Fruit fly (Drosophila melanogaster) whole organism, embryonic: ENCODE data around the gene CG11858.
A peak's percentile ranks its signal among the peaks of the same experiment; 100 is the strongest.

Experiments used
- Aef1 ChIP-seq: fragments of 200-800 bp; sonication (Bioruptor generic); IDR thresholded peaks from 3 replicates; pipeline ENCODE4 v1.3.6; 2022; ENCODE audit warnings: missing biosample characterization, missing genetic modification characterization
- Awh ChIP-seq: fragments of 200-800 bp; sonication (Bioruptor generic); IDR thresholded peaks from 2 replicates; pipeline ENCODE4, ENCODE4 v1.3.6; 2022; ENCODE audit warnings: missing biosample characterization, missing genetic modification characterization
- BtbVII ChIP-seq: fragments of 200-800 bp; sonication (Bioruptor generic); optimal IDR thresholded peaks from 3 replicates; lab custom pipeline; 2017; ENCODE audit warnings: missing biosample characterization, mild to moderate bottlenecking, missing genetic modification characterization
- CG10431 ChIP-seq: fragments of 200-800 bp; sonication (Bioruptor generic); optimal IDR thresholded peaks from 3 replicates; lab custom pipeline; 2018; ENCODE audit warnings: missing biosample characterization, mild to moderate bottlenecking, missing genetic modification characterization
- CG10462 ChIP-seq: fragments of 200-800 bp; sonication (Bioruptor generic); optimal IDR thresholded peaks from 2 replicates; lab custom pipeline; 2016; ENCODE audit warnings: missing biosample characterization, missing genetic modification characterization
- CG10543 ChIP-seq: fragments of 200-800 bp; sonication (Bioruptor generic); optimal IDR thresholded peaks from 3 replicates; lab custom pipeline; 2017; ENCODE audit warnings: missing biosample characterization, mild to moderate bottlenecking, missing genetic modification characterization, moderate library complexity
- CG11398 ChIP-seq: fragments of 200-800 bp; sonication (Bioruptor generic); optimal IDR thresholded peaks from 2 replicates; lab custom pipeline; 2016; ENCODE audit warnings: missing biosample characterization, missing genetic modification characterization
- CG11696 ChIP-seq: fragments of 200-800 bp; sonication (Bioruptor generic); IDR thresholded peaks from 2 replicates; pipeline ENCODE4 v1.3.6; 2022; ENCODE audit warnings: missing biosample characterization, missing genetic modification characterization
- CG14860 ChIP-seq: fragments of 200-800 bp; sonication (Bioruptor generic); IDR thresholded peaks from 3 replicates; pipeline ENCODE4 v1.3.6; 2022; ENCODE audit warnings: missing biosample characterization, missing genetic modification characterization; ENCODE audit not compliant: partially characterized antibody
- CG15011 ChIP-seq: fragments of 200-800 bp; sonication (Bioruptor generic); optimal IDR thresholded peaks from 3 replicates; lab custom pipeline; 2018; ENCODE audit warnings: missing biosample characterization, mild to moderate bottlenecking, missing genetic modification characterization
- CG15269 ChIP-seq: fragments of 200-800 bp; sonication (Bioruptor generic); optimal IDR thresholded peaks from 2 replicates; lab custom pipeline; 2018; ENCODE audit warnings: missing biosample characterization, mild to moderate bottlenecking, missing genetic modification characterization, moderate library complexity
- CG1529 ChIP-seq: fragments of 200-800 bp; sonication (Bioruptor generic); optimal IDR thresholded peaks from 3 replicates; lab custom pipeline; 2018; ENCODE audit warnings: missing biosample characterization, missing genetic modification characterization
- CG15696 ChIP-seq: fragments of 200-800 bp; sonication (Bioruptor generic); optimal IDR thresholded peaks from 2 replicates; lab custom pipeline; 2019; ENCODE audit warnings: missing biosample characterization, mild to moderate bottlenecking, missing genetic modification characterization, moderate library complexity
- CG1647 ChIP-seq: fragments of 200-800 bp; sonication (Bioruptor generic); optimal IDR thresholded peaks from 3 replicates; lab custom pipeline; 2016; ENCODE audit warnings: missing biosample characterization, missing genetic modification characterization
- CG16813 ChIP-seq: fragments of 200-800 bp; sonication (Bioruptor generic); IDR thresholded peaks from 3 replicates; pipeline ENCODE4 v1.3.6; 2022; ENCODE audit warnings: missing biosample characterization, missing genetic modification characterization; ENCODE audit not compliant: partially characterized antibody
- CG1832 ChIP-seq: fragments of 200-800 bp; sonication (Bioruptor generic); optimal IDR thresholded peaks from 2 replicates; lab custom pipeline; 2017; ENCODE audit warnings: missing biosample characterization, mild to moderate bottlenecking, missing genetic modification characterization, inconsistent platforms
- CG2120 ChIP-seq: fragments of 200-800 bp; sonication (Bioruptor generic); optimal IDR thresholded peaks from 3 replicates; lab custom pipeline; 2016; ENCODE audit warnings: missing biosample characterization, missing genetic modification characterization
- CG30431 ChIP-seq: fragments of 200-800 bp; sonication (Bioruptor generic); optimal IDR thresholded peaks from 2 replicates; lab custom pipeline; 2017; ENCODE audit warnings: missing biosample characterization, missing genetic modification characterization
- CG34376 ChIP-seq: fragments of 200-800 bp; sonication (Bioruptor generic); optimal IDR thresholded peaks from 2 replicates; lab custom pipeline; 2018; ENCODE audit warnings: missing biosample characterization, mild to moderate bottlenecking, missing genetic modification characterization
- CG3847 ChIP-seq: fragments of 200-800 bp; sonication (Bioruptor generic); IDR thresholded peaks from 2 replicates; pipeline ENCODE4 v1.3.6; 2022; ENCODE audit warnings: missing biosample characterization, missing genetic modification characterization
- CG4424 ChIP-seq: fragments of 200-800 bp; sonication (Bioruptor generic); optimal IDR thresholded peaks from 3 replicates; lab custom pipeline; 2016; ENCODE audit warnings: missing biosample characterization, missing genetic modification characterization
- CG6654 ChIP-seq: fragments of 200-800 bp; sonication (Bioruptor generic); optimal IDR thresholded peaks from 2 replicates; lab custom pipeline; 2017; ENCODE audit warnings: missing biosample characterization, mild to moderate bottlenecking, missing genetic modification characterization
- CG6813 ChIP-seq: fragments of 200-800 bp; sonication (Bioruptor generic); optimal IDR thresholded peaks from 2 replicates; lab custom pipeline; 2017; ENCODE audit warnings: missing biosample characterization, missing genetic modification characterization, mild to moderate bottlenecking, moderate library complexity, missing genetic modification reagents
- CG7556 ChIP-seq: fragments of 200-800 bp; sonication (Bioruptor generic); optimal IDR thresholded peaks from 2 replicates; lab custom pipeline; 2017; ENCODE audit warnings: missing biosample characterization, mild to moderate bottlenecking, missing genetic modification characterization
- CG9609 ChIP-seq: fragments of 200-800 bp; sonication (Bioruptor generic); optimal IDR thresholded peaks from 3 replicates; lab custom pipeline; 2016; ENCODE audit warnings: missing biosample characterization, missing genetic modification characterization
- Dbx ChIP-seq: fragments of 200-800 bp; sonication (Bioruptor generic); IDR thresholded peaks from 3 replicates; pipeline ENCODE4 v1.3.6; 2022; ENCODE audit warnings: missing biosample characterization, missing genetic modification characterization
- Drgx ChIP-seq: fragments of 200-800 bp; sonication (Bioruptor generic); IDR thresholded peaks from 2 replicates; pipeline ENCODE4 v1.3.6; 2022; ENCODE audit warnings: missing biosample characterization, missing genetic modification characterization
- ERR ChIP-seq: fragments of 200-800 bp; sonication (Bioruptor generic); optimal IDR thresholded peaks from 2 replicates; lab custom pipeline; 2016; ENCODE audit warnings: missing biosample characterization, missing genetic modification characterization
- HLHmδ ChIP-seq: fragments of 200-800 bp; sonication (Bioruptor generic); optimal IDR thresholded peaks from 2 replicates; lab custom pipeline; 2018; ENCODE audit warnings: missing biosample characterization, mild to moderate bottlenecking, missing genetic modification characterization, moderate library complexity
- NC2α ChIP-seq: fragments of 200-800 bp; sonication (Bioruptor generic); optimal IDR thresholded peaks from 2 replicates; lab custom pipeline; 2016; ENCODE audit warnings: missing biosample characterization, missing genetic modification characterization
- Nf-YA ChIP-seq: fragments of 200-800 bp; sonication (Bioruptor generic); IDR thresholded peaks from 2 replicates; pipeline ENCODE4 v1.3.6; 2022; ENCODE audit warnings: missing biosample characterization, missing genetic modification characterization
- Ptx1 ChIP-seq: fragments of 200-800 bp; sonication (Bioruptor generic); IDR thresholded peaks from 2 replicates; pipeline ENCODE4 v1.3.6; 2022; ENCODE audit warnings: missing biosample characterization, missing genetic modification characterization
- Sry-δ ChIP-seq: fragments of 200-800 bp; sonication (Bioruptor generic); optimal IDR thresholded peaks from 2 replicates; lab custom pipeline; 2016; ENCODE audit warnings: missing biosample characterization, missing genetic modification characterization
- Usf ChIP-seq: fragments of 200-800 bp; sonication (Bioruptor generic); optimal IDR thresholded peaks from 2 replicates; lab custom pipeline; 2017; ENCODE audit warnings: missing genotype, missing biosample characterization, missing genetic modification characterization
- ara ChIP-seq: fragments of 200-800 bp; sonication (Bioruptor generic); IDR thresholded peaks from 2 replicates; pipeline ENCODE4 v1.3.6; 2022; ENCODE audit warnings: missing biosample characterization, missing genetic modification characterization
- bigmax ChIP-seq: fragments of 200-800 bp; sonication (Bioruptor generic); optimal IDR thresholded peaks from 2 replicates; lab custom pipeline; 2018; ENCODE audit warnings: missing biosample characterization, mild to moderate bottlenecking, missing genetic modification characterization
- dati ChIP-seq: fragments of 200-800 bp; sonication (Bioruptor generic); IDR thresholded peaks from 2 replicates; pipeline ENCODE4 v1.3.6; 2022; ENCODE audit warnings: missing biosample characterization, missing genetic modification characterization
- eve ChIP-seq, 2 experiments: fragments of >200 bp; optimal IDR thresholded peaks; 2 replicates each; lab custom pipeline; 2017; ENCODE audit warnings: missing biosample characterization in 2 of 2, missing genetic modification characterization in 2 of 2
- ewg ChIP-seq: fragments of 200-800 bp; sonication (Bioruptor generic); optimal IDR thresholded peaks from 3 replicates; lab custom pipeline; 2017; ENCODE audit warnings: mild to moderate bottlenecking, missing biosample characterization, missing genetic modification reagents, missing genetic modification characterization
- gcm ChIP-seq: fragments of 200-800 bp; sonication (Bioruptor generic); optimal IDR thresholded peaks from 2 replicates; lab custom pipeline; 2019; ENCODE audit warnings: missing biosample characterization, mild to moderate bottlenecking, missing genetic modification characterization, moderate library complexity
- hb ChIP-seq: fragments of 200-800 bp; sonication (Bioruptor generic); IDR thresholded peaks from 3 replicates; pipeline ENCODE4 v1.3.6; 2022; ENCODE audit warnings: missing biosample characterization, missing genetic modification characterization; ENCODE audit not compliant: partially characterized antibody
- mld ChIP-seq: fragments of 200-800 bp; sonication (Bioruptor generic); IDR thresholded peaks from 3 replicates; pipeline ENCODE4 v1.3.6; 2022; ENCODE audit warnings: missing biosample characterization, missing genetic modification characterization; ENCODE audit not compliant: partially characterized antibody
- nerfin-1 ChIP-seq: fragments of 200-800 bp; sonication (Bioruptor generic); optimal IDR thresholded peaks from 3 replicates; lab custom pipeline; 2019; ENCODE audit warnings: missing biosample characterization, mild to moderate bottlenecking, missing genetic modification characterization, moderate library complexity
- pan ChIP-seq, 4 experiments: fragments of >200 bp in 3 of 4; fragments of 200-800 bp in 1 of 4; sonication (Bioruptor generic) in 1 of 4; optimal IDR thresholded peaks in 3 of 4; IDR thresholded peaks in 1 of 4; 2 replicates each; pipeline versions ENCODE4 v1.3.6 to Lab custom; 2017 to 2022; ENCODE audit warnings: missing biosample characterization in 2 of 4, missing genetic modification characterization in 2 of 4, mixed read lengths in 1 of 4
- pum ChIP-seq: fragments of 200-800 bp; sonication (Bioruptor generic); optimal IDR thresholded peaks from 2 replicates; lab custom pipeline; 2016; ENCODE audit warnings: missing biosample characterization, missing genetic modification characterization
- pzg ChIP-seq: fragments of 200-800 bp; sonication (Bioruptor generic); optimal IDR thresholded peaks from 3 replicates; lab custom pipeline; 2018; ENCODE audit warnings: missing biosample characterization, mild to moderate bottlenecking, missing genetic modification characterization, moderate library complexity
- ssp ChIP-seq: fragments of 200-800 bp; sonication (Bioruptor generic); IDR thresholded peaks from 2 replicates; pipeline ENCODE4 v1.3.6; 2022; ENCODE audit warnings: missing biosample characterization, missing genetic modification characterization
- trh ChIP-seq: fragments of 200-800 bp; sonication (Bioruptor generic); optimal IDR thresholded peaks from 2 replicates; lab custom pipeline; 2016; ENCODE audit warnings: missing biosample characterization, missing genetic modification characterization
- z ChIP-seq: fragments of 200-800 bp; sonication (Bioruptor generic); IDR thresholded peaks from 3 replicates; pipeline ENCODE4 v1.3.6; 2022; ENCODE audit warnings: missing biosample characterization, missing genetic modification characterization

Gene CG11858

DNA sequence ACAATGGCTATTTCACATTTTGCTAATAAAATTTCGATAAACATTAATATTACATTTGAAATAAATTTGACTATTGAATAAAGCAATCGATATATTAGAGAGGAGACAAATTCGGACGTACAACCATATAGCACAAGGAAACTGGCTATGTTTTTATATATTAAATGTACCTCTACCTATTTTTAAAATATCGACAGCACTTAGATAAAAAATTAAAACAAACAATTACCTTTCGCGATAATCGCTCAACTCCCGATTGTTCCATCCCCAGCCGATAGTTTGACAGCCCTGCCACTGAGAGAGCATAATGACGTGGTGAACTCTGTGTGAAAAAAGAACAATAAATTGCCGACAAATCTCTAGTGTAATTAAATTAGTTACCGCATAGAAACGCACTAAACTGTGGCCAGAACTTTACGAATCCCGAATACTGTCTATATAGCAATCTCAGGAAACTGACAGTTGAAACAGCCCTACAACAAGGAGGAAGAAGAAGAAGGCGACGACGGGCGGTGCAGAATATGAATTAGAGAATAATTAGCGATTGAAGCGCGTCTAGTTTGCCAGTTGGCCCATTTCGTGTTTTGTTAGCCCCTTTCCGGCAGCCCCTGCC is 3.8 kb upstream of the CG11858 start, which contains the start of gene CG11857 (continued):
- TF ChIP-seq gcm (peak; percentile 94), Awh (GFP tag; lab: Robert Waterston, UW) (peak; percentile 97), CG1832 (GFP tag; lab: Kevin White, UChicago) (no peak), Drgx (GFP tag; lab: Robert Waterston, UW) (peak; percentile 96), CG16813 (GFP tag; lab: Robert Waterston, UW) (peak; percentile 100), CG10543 (GFP tag; lab: Kevin White, UChicago) (peak; percentile 95), ERR (peak; percentile 95), CG15696 (tag; lab: Kevin White, UChicago) (peak; percentile 98), Nf-YA (GFP tag; lab: Robert Waterston, UW) (peak; percentile 96), CG11696 (GFP tag; lab: Robert Waterston, UW) (peak; percentile 89), Ptx1 (GFP tag; lab: Robert Waterston, UW) (peak; percentile 99), CG14860 (peak; percentile 100), HLHmδ (GFP tag; lab: Kevin White, UChicago) (peak; percentile 12), pan (optimal IDR thresholded peaks at IDR 0.05; lab: Kevin White, UChicago) (no peak), pan (GFP tag; optimal IDR thresholded peaks at IDR 0.05 in 1 of 2, IDR thresholded peaks at IDR 0.05 in 1 of 2) (peak in 1 of 2 experiments; percentile 99), CG6654 (GFP tag; lab: Kevin White, UChicago) (peak; percentile 88), bigmax (GFP tag; lab: Kevin White, UChicago) (peak; percentile 60), CG4424 (GFP tag; lab: Kevin White, UChicago) (peak; percentile 98), ssp (GFP tag; lab: Robert Waterston, UW) (peak; percentile 95), z (GFP tag; lab: Robert Waterston, UW) (peak; percentile 70; the same call in 2 of the 3 replicates), CG34376 (peak; percentile 97), NC2α (GFP tag; lab: Kevin White, UChicago) (peak; percentile 90), CG15011 (GFP tag; lab: Kevin White, UChicago) (peak; percentile 92), CG1647 (GFP tag; lab: Kevin White, UChicago) (peak; percentile 97), hb (peak; percentile 100), mld (peak; percentile 98), trh (GFP tag; lab: Kevin White, UChicago) (peak; percentile 97), pum (GFP tag; lab: Kevin White, UChicago) (peak; percentile 99), CG2120 (GFP tag; lab: Kevin White, UChicago) (peak; percentile 99), CG9609 (peak; percentile 98), BtbVII (peak; percentile 91), CG10431 (GFP tag; lab: Kevin White, UChicago) (peak; percentile 82), CG1529 (peak; percentile 94), CG15269 (tag; lab: Kevin White, UChicago) (peak; percentile 97), CG11398 (GFP tag; lab: Kevin White, UChicago) (peak; percentile 94), pzg (GFP tag; lab: Kevin White, UChicago) (peak; percentile 89), eve (GFP tag; optimal IDR thresholded peaks at IDR 0.05; lab: Kevin White, UChicago) (peak in 1 of 2 experiments; percentile 54), CG10462 (GFP tag; lab: Kevin White, UChicago) (peak; percentile 97), Usf (GFP tag; lab: Kevin White, UChicago) (peak; percentile 96), ara (GFP tag; lab: Robert Waterston, UW) (peak; percentile 98), Dbx (GFP tag; lab: Robert Waterston, UW) (peak; percentile 99), dati (GFP tag; lab: Robert Waterston, UW) (peak; percentile 95), CG6813 (GFP tag; lab: Kevin White, UChicago) (peak; percentile 87), CG30431 (GFP tag; lab: Kevin White, UChicago) (peak; percentile 97), CG7556 (peak; percentile 96), Aef1 (GFP tag; lab: Robert Waterston, UW) (peak; percentile 99), Sry-δ (GFP tag; lab: Kevin White, UChicago) (peak; percentile 99), nerfin-1 (tag; lab: Kevin White, UChicago) (peak; percentile 95), CG3847 (GFP tag; lab: Robert Waterston, UW) (peak; percentile 99), ewg (peak; percentile 92)
